Fruit fly (Drosophila melanogaster) whole organism, embryonic: ENCODE measurements around the gene Mbs.

Experiments
- Asciz ChIP-seq: fragments of 200-800 bp; sonication (Bioruptor generic); optimal IDR thresholded peaks from 2 replicates; lab custom pipeline; 2017; ENCODE audit warnings: missing biosample characterization, mild to moderate bottlenecking, missing genetic modification characterization, missing genetic modification reagents
- CG10274 ChIP-seq: fragments of 200-800 bp; sonication (Bioruptor generic); optimal IDR thresholded peaks from 3 replicates; lab custom pipeline; 2017; ENCODE audit warnings: missing biosample characterization, mild to moderate bottlenecking, missing genetic modification characterization
- CG11695 ChIP-seq: fragments of 200-800 bp; sonication (Bioruptor generic); IDR thresholded peaks from 3 replicates; pipeline ENCODE4 v1.3.6; 2022; ENCODE audit warnings: missing biosample characterization, missing genetic modification characterization
- CG12769 ChIP-seq: fragments of 200-800 bp; sonication (Bioruptor generic); optimal IDR thresholded peaks from 2 replicates; lab custom pipeline; 2019; ENCODE audit warnings: missing biosample characterization, mild to moderate bottlenecking, missing genetic modification characterization, moderate library complexity
- CG13424 ChIP-seq: fragments of 200-800 bp; sonication (Bioruptor generic); optimal IDR thresholded peaks from 2 replicates; lab custom pipeline; 2019; ENCODE audit warnings: missing biosample characterization, mild to moderate bottlenecking, missing genetic modification characterization, moderate library complexity
- CG13624 ChIP-seq: fragments of 200-800 bp; sonication (Bioruptor generic); optimal IDR thresholded peaks from 2 replicates; lab custom pipeline; 2016; ENCODE audit warnings: missing biosample characterization, missing genetic modification characterization
- CG15073 ChIP-seq: fragments of 200-800 bp; sonication (Bioruptor generic); optimal IDR thresholded peaks from 2 replicates; lab custom pipeline; 2016; ENCODE audit warnings: missing biosample characterization, missing genetic modification characterization
- CG15696 ChIP-seq: fragments of 200-800 bp; sonication (Bioruptor generic); optimal IDR thresholded peaks from 2 replicates; lab custom pipeline; 2019; ENCODE audit warnings: missing biosample characterization, mild to moderate bottlenecking, missing genetic modification characterization, moderate library complexity
- CG16815 ChIP-seq: fragments of 200-800 bp; sonication (Bioruptor generic); optimal IDR thresholded peaks from 3 replicates; lab custom pipeline; 2017; ENCODE audit warnings: missing biosample characterization, mild to moderate bottlenecking, missing genetic modification characterization
- CG17612 ChIP-seq: fragments of 200-800 bp; sonication (Bioruptor generic); IDR thresholded peaks from 2 replicates; pipeline ENCODE4 v1.3.6; 2022; ENCODE audit warnings: missing biosample characterization, missing genetic modification characterization
- CG2129 ChIP-seq: fragments of 200-800 bp; sonication (Bioruptor generic); IDR thresholded peaks from 2 replicates; pipeline ENCODE4 v1.3.6; 2022; ENCODE audit warnings: missing biosample characterization, missing genetic modification characterization; ENCODE audit not compliant: partially characterized antibody
- CG2202 ChIP-seq: fragments of 200-800 bp; sonication (Bioruptor generic); optimal IDR thresholded peaks from 2 replicates; lab custom pipeline; 2018; ENCODE audit warnings: missing biosample characterization, mild to moderate bottlenecking, missing genetic modification characterization
- CG3281 ChIP-seq: fragments of 200-800 bp; sonication (Bioruptor generic); optimal IDR thresholded peaks from 3 replicates; lab custom pipeline; 2017; ENCODE audit warnings: missing biosample characterization, mild to moderate bottlenecking, missing genetic modification characterization
- CG33557 ChIP-seq: fragments of 200-800 bp; sonication (Bioruptor generic); optimal IDR thresholded peaks from 2 replicates; lab custom pipeline; 2019; ENCODE audit warnings: missing biosample characterization, mild to moderate bottlenecking, missing genetic modification characterization, moderate library complexity
- CG34376 ChIP-seq: fragments of 200-800 bp; sonication (Bioruptor generic); optimal IDR thresholded peaks from 2 replicates; lab custom pipeline; 2018; ENCODE audit warnings: missing biosample characterization, mild to moderate bottlenecking, missing genetic modification characterization
- CG3838 ChIP-seq: fragments of 200-800 bp; sonication (Bioruptor generic); optimal IDR thresholded peaks from 3 replicates; lab custom pipeline; 2016; ENCODE audit warnings: missing biosample characterization, missing genetic modification characterization
- CG6813 ChIP-seq: fragments of 200-800 bp; sonication (Bioruptor generic); optimal IDR thresholded peaks from 2 replicates; lab custom pipeline; 2017; ENCODE audit warnings: missing biosample characterization, missing genetic modification characterization, mild to moderate bottlenecking, moderate library complexity, missing genetic modification reagents
- CG6854 ChIP-seq: fragments of 200-800 bp; sonication (Bioruptor generic); optimal IDR thresholded peaks from 3 replicates; lab custom pipeline; 2017; ENCODE audit warnings: missing biosample characterization, mild to moderate bottlenecking, missing genetic modification characterization
- CG7987 ChIP-seq: fragments of 200-800 bp; sonication (Bioruptor generic); optimal IDR thresholded peaks from 2 replicates; lab custom pipeline; 2018; ENCODE audit warnings: missing biosample characterization, mild to moderate bottlenecking, missing genetic modification characterization, moderate library complexity
- CG9797 ChIP-seq: fragments of 200-800 bp; sonication (Bioruptor generic); optimal IDR thresholded peaks from 3 replicates; lab custom pipeline; 2018; ENCODE audit warnings: missing biosample characterization, mild to moderate bottlenecking, missing genetic modification characterization
- CTCF ChIP-seq: fragments of 200-800 bp; sonication (Bioruptor generic); optimal IDR thresholded peaks from 2 replicates; lab custom pipeline; 2017; ENCODE audit warnings: missing biosample characterization, mild to moderate bottlenecking, missing genetic modification characterization, moderate library complexity
- Gug ChIP-seq: fragments of 200-800 bp; sonication (Bioruptor generic); IDR thresholded peaks from 4 replicates; pipeline ENCODE4 v1.3.6; 2022; ENCODE audit warnings: missing biosample characterization, missing genetic modification characterization
- H15 ChIP-seq: fragments of 200-800 bp; sonication (Bioruptor generic); IDR thresholded peaks from 3 replicates; pipeline ENCODE4 v1.3.6; 2022; ENCODE audit warnings: missing biosample characterization, missing genetic modification characterization
- HLH54F ChIP-seq: fragments of 200-800 bp; sonication (Bioruptor generic); optimal IDR thresholded peaks from 3 replicates; lab custom pipeline; 2016; ENCODE audit warnings: missing biosample characterization, missing genetic modification characterization
- Hmr ChIP-seq: fragments of 200-800 bp; sonication (Bioruptor generic); optimal IDR thresholded peaks from 3 replicates; lab custom pipeline; 2017; ENCODE audit warnings: mild to moderate bottlenecking, missing biosample characterization, missing genetic modification reagents, missing genetic modification characterization
- Hr3 ChIP-seq: fragments of 200-800 bp; sonication (Bioruptor generic); optimal IDR thresholded peaks from 3 replicates; lab custom pipeline; 2016; ENCODE audit warnings: missing biosample characterization, missing genetic modification characterization
- Hr78 ChIP-seq, 2 experiments: fragments of 200-800 bp in 1 of 2; fragments of >200 bp in 1 of 2; sonication (Bioruptor generic) in 1 of 2; optimal IDR thresholded peaks; 2 replicates each; lab custom pipeline; 2017 to 2019; ENCODE audit warnings: missing biosample characterization in 2 of 2, missing genetic modification characterization in 2 of 2, mild to moderate bottlenecking in 1 of 2, moderate library complexity in 1 of 2
- Oli ChIP-seq: fragments of 200-800 bp; sonication (Bioruptor generic); optimal IDR thresholded peaks from 2 replicates; lab custom pipeline; 2018; ENCODE audit warnings: missing biosample characterization, mild to moderate bottlenecking, missing genetic modification characterization, moderate library complexity
- Ptx1 ChIP-seq: fragments of 200-800 bp; sonication (Bioruptor generic); IDR thresholded peaks from 2 replicates; pipeline ENCODE4 v1.3.6; 2022; ENCODE audit warnings: missing biosample characterization, missing genetic modification characterization
- Six4 ChIP-seq: fragments of 200-800 bp; sonication (Bioruptor generic); optimal IDR thresholded peaks from 2 replicates; lab custom pipeline; 2016; ENCODE audit warnings: missing biosample characterization, missing genetic modification characterization
- al ChIP-seq: fragments of 200-800 bp; sonication (Bioruptor generic); IDR thresholded peaks from 2 replicates; pipeline ENCODE4 v1.3.6; 2022; ENCODE audit warnings: missing biosample characterization, missing genetic modification characterization
- cad ChIP-seq: fragments of >200 bp; optimal IDR thresholded peaks from 2 replicates; lab custom pipeline; 2017; ENCODE audit warnings: missing biosample characterization, missing genetic modification characterization
- corto ChIP-seq: fragments of 200-800 bp; sonication (Bioruptor generic); optimal IDR thresholded peaks from 2 replicates; lab custom pipeline; 2016; ENCODE audit warnings: missing biosample characterization, mild to moderate bottlenecking, missing genetic modification characterization, moderate library complexity
- crc ChIP-seq: fragments of 200-800 bp; sonication (Bioruptor generic); optimal IDR thresholded peaks from 2 replicates; lab custom pipeline; 2016; ENCODE audit warnings: missing biosample characterization, missing genetic modification characterization
- croc ChIP-seq: fragments of 200-800 bp; sonication (Bioruptor generic); conservative IDR thresholded peaks from 3 replicates; pipeline ENCODE4 v1.3.6; 2022; ENCODE audit warnings: missing biosample characterization, missing genetic modification characterization
- dpn ChIP-seq, 2 experiments: fragments of 200-800 bp; sonication (Bioruptor generic); optimal IDR thresholded peaks; 3 replicates each; lab custom pipeline; 2016; ENCODE audit warnings: missing biosample characterization in 2 of 2, missing genetic modification characterization in 2 of 2
- ewg ChIP-seq: fragments of 200-800 bp; sonication (Bioruptor generic); optimal IDR thresholded peaks from 3 replicates; lab custom pipeline; 2017; ENCODE audit warnings: mild to moderate bottlenecking, missing biosample characterization, missing genetic modification reagents, missing genetic modification characterization
- hth ChIP-seq: fragments of >200 bp; optimal IDR thresholded peaks from 2 replicates; lab custom pipeline; 2017; ENCODE audit warnings: inconsistent platforms
- inv ChIP-seq: fragments of 200-800 bp; sonication (Bioruptor generic); IDR thresholded peaks from 2 replicates; pipeline ENCODE4 v1.3.6; 2022; ENCODE audit warnings: missing biosample characterization, missing genetic modification characterization; ENCODE audit not compliant: partially characterized antibody
- ken ChIP-seq: fragments of 200-800 bp; sonication (Bioruptor generic); IDR thresholded peaks from 3 replicates; pipeline ENCODE4 v1.3.6; 2022; ENCODE audit warnings: missing biosample characterization, missing genetic modification characterization
- lilli ChIP-seq: fragments of 200-800 bp; sonication (Bioruptor generic); optimal IDR thresholded peaks from 3 replicates; lab custom pipeline; 2016; ENCODE audit warnings: missing biosample characterization, missing genetic modification characterization
- nau ChIP-seq: fragments of 200-800 bp; sonication (Bioruptor generic); optimal IDR thresholded peaks from 3 replicates; lab custom pipeline; 2017; ENCODE audit warnings: missing biosample characterization, mild to moderate bottlenecking, missing genetic modification characterization, missing genetic modification reagents
- nerfin-2 ChIP-seq: fragments of 200-800 bp; sonication (Bioruptor generic); IDR thresholded peaks from 2 replicates; pipeline ENCODE4 v1.3.6; 2022; ENCODE audit warnings: missing biosample characterization, missing genetic modification characterization; ENCODE audit not compliant: partially characterized antibody
- pb ChIP-seq: fragments of 200-800 bp; sonication (Bioruptor generic); optimal IDR thresholded peaks from 3 replicates; lab custom pipeline; 2016; ENCODE audit warnings: missing biosample characterization, missing genetic modification characterization
- pnt ChIP-seq: fragments of 200-800 bp; sonication (Bioruptor generic); optimal IDR thresholded peaks from 3 replicates; lab custom pipeline; 2016; ENCODE audit warnings: missing biosample characterization, missing genetic modification characterization
- tap ChIP-seq: fragments of 200-800 bp; optimal IDR thresholded peaks from 3 replicates; lab custom pipeline; 2019; ENCODE audit warnings: missing biosample characterization, mild to moderate bottlenecking, missing genetic modification characterization, moderate library complexity
- tgo ChIP-seq: fragments of 200-800 bp; sonication (Bioruptor generic); IDR thresholded peaks from 3 replicates; pipeline ENCODE4 v1.3.6; 2022; ENCODE audit warnings: missing biosample characterization, missing genetic modification characterization
- wdn ChIP-seq: fragments of 200-800 bp; sonication (Bioruptor generic); IDR thresholded peaks from 2 replicates; pipeline ENCODE4 v1.3.6; 2022; ENCODE audit warnings: missing biosample characterization, missing genetic modification characterization
- z ChIP-seq: fragments of 200-800 bp; sonication (Bioruptor generic); IDR thresholded peaks from 3 replicates; pipeline ENCODE4 v1.3.6; 2022; ENCODE audit warnings: missing biosample characterization, missing genetic modification characterization

Gene Mbs

DNA sequence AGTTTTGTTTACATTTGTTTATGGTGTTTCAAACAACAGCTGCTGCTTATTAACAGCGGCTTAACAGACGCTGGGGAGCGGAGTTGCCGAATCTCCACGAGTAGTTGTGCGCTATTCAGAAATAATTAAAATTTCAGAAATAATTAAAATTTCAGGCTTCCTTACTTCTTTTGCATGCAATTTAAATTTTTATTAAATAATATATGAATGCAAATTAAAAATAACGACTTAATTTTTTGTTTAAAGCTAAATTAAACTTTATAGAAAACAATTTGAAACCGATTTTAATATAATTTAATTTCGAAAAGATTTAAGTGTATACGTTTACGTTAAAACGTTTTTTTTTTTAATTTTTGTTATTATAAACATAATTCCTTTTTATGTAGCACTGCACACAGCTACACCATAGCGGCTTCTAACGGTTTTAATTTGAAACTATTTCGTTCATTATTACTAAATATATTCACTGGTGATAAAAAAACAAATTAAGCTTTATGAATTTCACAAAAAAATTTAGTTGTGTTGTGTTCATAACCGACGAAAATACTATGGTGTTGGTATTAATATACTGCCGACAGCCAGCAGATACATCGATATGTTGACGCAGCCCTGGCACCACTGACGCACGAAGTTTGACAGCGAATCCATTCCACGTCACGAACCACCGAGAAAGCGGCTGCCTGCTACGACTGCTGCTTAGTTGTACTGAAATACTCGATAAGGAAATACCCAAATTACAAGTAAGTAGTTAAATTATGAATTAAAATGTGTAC, 77.4 kb downstream of the Mbs start, which contains the start of gene SsRbeta (continued):
- TF ChIP-seq tgo (GFP tag; lab: Robert Waterston, UW) (peak; percentile 49), CG6854 (GFP tag; lab: Kevin White, UChicago) (no peak), Hr78 (GFP tag; optimal IDR thresholded peaks at IDR 0.05; lab: Kevin White, UChicago) (no peak), wdn (0 out of 2 replicates have a peak, but pooled peaks have one; percentile 48), CG3281 (GFP tag; lab: Kevin White, UChicago) (no peak), CG12769 (peak; percentile 44), dpn (GFP tag; optimal IDR thresholded peaks at IDR 0.05; lab: Kevin White, UChicago) (no peak), CG3838 (GFP tag; lab: Kevin White, UChicago) (no peak), inv (GFP tag; lab: Robert Waterston, UW) (peak; percentile 64; the same call in 1 of the 2 replicates), CG15073 (no peak), CG34376 (GFP tag; lab: Kevin White, UChicago) (no peak), Hmr (GFP tag; lab: Kevin White, UChicago) (peak; percentile 4), CG16815 (GFP tag; lab: Kevin White, UChicago) (no peak), cad (GFP tag; lab: Kevin White, UChicago) (no peak), pnt (GFP tag; lab: Kevin White, UChicago) (no peak), ewg (peak; percentile 36), ken (peak; percentile 63; the same call in 2 of the 3 replicates), nerfin-2 (peak; percentile 45), CG2202 (tag; lab: Kevin White, UChicago) (no peak), z (GFP tag; lab: Robert Waterston, UW) (no peak), HLH54F (GFP tag; lab: Kevin White, UChicago) (no peak), CG13624 (GFP tag; lab: Kevin White, UChicago) (peak; percentile 43), lilli (no peak), CG17612 (GFP tag; lab: Robert Waterston, UW) (peak; percentile 37; the same call in 1 of the 2 replicates), H15 (GFP tag; lab: Robert Waterston, UW) (peak; percentile 51; the same call in 2 of the 3 replicates), CG6813 (no peak), Asciz (GFP tag; lab: Kevin White, UChicago) (peak; percentile 43), CTCF (GFP tag; lab: Kevin White, UChicago) (peak; percentile 3), CG9797 (GFP tag; lab: Kevin White, UChicago) (peak; percentile 50), Gug (GFP tag; lab: Robert Waterston, UW) (peak; percentile 71), tap (no peak), CG10274 (GFP tag; lab: Kevin White, UChicago) (no peak), Hr3 (GFP tag; lab: Kevin White, UChicago) (no peak), Ptx1 (GFP tag; lab: Robert Waterston, UW) (peak; percentile 4; the same call in 1 of the 2 replicates), CG13424 (tag; lab: Kevin White, UChicago) (peak; percentile 37), crc (no peak), CG7987 (peak; percentile 66), CG2129 (GFP tag; lab: Robert Waterston, UW) (peak; percentile 36), CG15696 (tag; lab: Kevin White, UChicago) (peak; percentile 48), Six4 (GFP tag; lab: Kevin White, UChicago) (no peak), Oli (peak; percentile 33), nau (GFP tag; lab: Kevin White, UChicago) (no peak), pb (GFP tag; lab: Kevin White, UChicago) (no peak), croc (GFP tag; lab: Robert Waterston, UW) (no peak), corto (GFP tag; lab: Kevin White, UChicago) (no peak), CG33557 (GFP tag; lab: Kevin White, UChicago) (no peak), CG11695 (peak; percentile 60; the same call in 2 of the 3 replicates), al (GFP tag; lab: Robert Waterston, UW) (0 out of 2 replicates have a peak, but pooled peaks have one; percentile 3), hth (no peak)
